Worm (Caenorhabditis elegans) whole organism, young adult: ENCODE results near the gene abhd-12.
A peak's percentile ranks its signal among the peaks of the same experiment; 100 is the strongest.

Source experiments
- D2030.7 ChIP-seq: fragments of 200-800 bp; sonication (Bioruptor generic); IDR thresholded peaks from 2 replicates; pipeline ENCODE4 v1.3.6; 2022; ENCODE audit warnings: missing genetic modification reagents, missing genetic modification characterization, missing compliant biosample characterization
- F23B12.7 ChIP-seq: sonication (generic microtip); optimal IDR thresholded peaks from 2 replicates; lab custom pipeline; 2017; ENCODE audit warnings: missing genetic modification characterization, mild to moderate bottlenecking, missing compliant biosample characterization, antibody characterized with exemption, moderate library complexity; ENCODE audit not compliant: insufficient read depth
- Y53G8AR.9 ChIP-seq: fragments of 200-800 bp; sonication (Bioruptor generic); conservative IDR thresholded peaks from 2 replicates; pipeline ENCODE4 v1.3.6; 2022; ENCODE audit warnings: missing genetic modification reagents, missing genetic modification characterization, missing compliant biosample characterization
- Y67H2A.10 ChIP-seq: fragments of 200-800 bp; sonication (Bioruptor generic); conservative IDR thresholded peaks from 2 replicates; pipeline ENCODE4 v1.3.6; 2022; ENCODE audit warnings: missing genetic modification reagents, missing genetic modification characterization, missing compliant biosample characterization
- Y95B8A.8 ChIP-seq: fragments of 200-800 bp; sonication (Bioruptor generic); IDR thresholded peaks from 2 replicates; pipeline ENCODE4 v1.3.6; 2022; ENCODE audit warnings: missing genetic modification reagents, missing genetic modification characterization, missing compliant biosample characterization
- akir-1 ChIP-seq: fragments of 200-800 bp; sonication (Bioruptor generic); optimal IDR thresholded peaks from 2 replicates; lab custom pipeline; 2018; ENCODE audit warnings: mild to moderate bottlenecking, missing genetic modification characterization, moderate library complexity, missing compliant biosample characterization
- ama-1 ChIP-seq, 3 experiments: fragments of 150-350 bp in 1 of 3; sonication (generic microtip) in 2 of 3; optimal IDR thresholded peaks; 2 replicates each; lab custom pipeline; 2014 to 2018; ENCODE audit warnings: missing biosample characterization in 2 of 3, missing genetic modification characterization in 2 of 3, missing genetic modification reagents in 2 of 3
- athp-1 ChIP-seq: sonication (generic microtip); optimal IDR thresholded peaks from 2 replicates; lab custom pipeline; 2017; ENCODE audit warnings: mild to moderate bottlenecking, missing genetic modification characterization, missing compliant biosample characterization
- attf-5 ChIP-seq: fragments of 200-800 bp; sonication (Bioruptor generic); optimal IDR thresholded peaks from 2 replicates; lab custom pipeline; 2018; ENCODE audit warnings: mild to moderate bottlenecking, missing genetic modification characterization, missing compliant biosample characterization
- attf-6 ChIP-seq: fragments of 200-800 bp; sonication (Bioruptor generic); IDR thresholded peaks from 2 replicates; pipeline ENCODE4 v1.3.6; 2022; ENCODE audit warnings: missing genetic modification reagents, missing genetic modification characterization, missing compliant biosample characterization
- cebp-1 ChIP-seq, 2 experiments: fragments of 200-800 bp in 1 of 2; sonication (Bioruptor generic) in 1 of 2; sonication (generic microtip) in 1 of 2; IDR thresholded peaks in 1 of 2; optimal IDR thresholded peaks in 1 of 2; 2 replicates each; pipeline versions ENCODE4 v1.3.6 to Lab custom; 2017 to 2022; ENCODE audit warnings: missing compliant biosample characterization in 2 of 2, missing genetic modification characterization in 2 of 2, mild to moderate bottlenecking in 1 of 2, missing genetic modification reagents in 1 of 2, moderate library complexity in 1 of 2
- ceh-79 ChIP-seq: sonication (generic microtip); optimal IDR thresholded peaks from 2 replicates; lab custom pipeline; 2017; ENCODE audit warnings: mild to moderate bottlenecking, missing genetic modification characterization, missing compliant biosample characterization
- dpl-1 ChIP-seq: fragments of 150-350 bp; optimal IDR thresholded peaks from 2 replicates; lab custom pipeline; 2014; ENCODE audit warnings: missing biosample characterization, missing genetic modification reagents, missing genetic modification characterization
- egl-44 ChIP-seq: fragments of 200-800 bp; sonication (Bioruptor generic); IDR thresholded peaks from 2 replicates; pipeline ENCODE4 v1.3.6; 2022; ENCODE audit warnings: missing genetic modification reagents, missing genetic modification characterization, missing compliant biosample characterization
- egrh-3 ChIP-seq: fragments of 200-800 bp; sonication (Bioruptor generic); IDR thresholded peaks from 2 replicates; pipeline ENCODE4 v1.3.6; 2022; ENCODE audit warnings: missing genetic modification reagents, missing genetic modification characterization, missing compliant biosample characterization
- him-1 ChIP-seq: sonication (generic microtip); optimal IDR thresholded peaks from 2 replicates; lab custom pipeline; 2016; ENCODE audit warnings: missing genotype, missing genetic modification reagents, missing genetic modification characterization, missing compliant biosample characterization
- hmg-20 ChIP-seq: fragments of 200-800 bp; sonication (Bioruptor generic); IDR thresholded peaks from 2 replicates; pipeline ENCODE4 v1.3.6; 2022; ENCODE audit warnings: missing genetic modification reagents, missing genetic modification characterization, missing compliant biosample characterization
- hsf-1 ChIP-seq: fragments of 200-800 bp; sonication (Bioruptor generic); IDR thresholded peaks from 2 replicates; pipeline ENCODE4 v1.3.6; 2022; ENCODE audit warnings: missing genetic modification reagents, missing genetic modification characterization, missing compliant biosample characterization
- lag-1 ChIP-seq: fragments of 200-800 bp; sonication (Bioruptor generic); IDR thresholded peaks from 2 replicates; pipeline ENCODE4 v1.3.6; 2022; ENCODE audit warnings: missing genetic modification reagents, missing genetic modification characterization, missing compliant biosample characterization
- lin-26 ChIP-seq: fragments of 200-800 bp; sonication (Bioruptor generic); IDR thresholded peaks from 2 replicates; pipeline ENCODE4 v1.3.6; 2022; ENCODE audit warnings: missing genetic modification reagents, missing genetic modification characterization, missing compliant biosample characterization
- lin-54 ChIP-seq: fragments of 200-800 bp; sonication (Bioruptor generic); optimal IDR thresholded peaks from 2 replicates; lab custom pipeline; 2018; ENCODE audit warnings: mild to moderate bottlenecking, missing genetic modification characterization, missing compliant biosample characterization
- lsl-1 ChIP-seq: fragments of 200-800 bp; sonication (Bioruptor generic); optimal IDR thresholded peaks from 2 replicates; lab custom pipeline; 2018; ENCODE audit warnings: mild to moderate bottlenecking, missing genetic modification characterization, moderate library complexity, missing compliant biosample characterization
- madf-6 ChIP-seq: fragments of 200-800 bp; sonication (Bioruptor generic); IDR thresholded peaks from 2 replicates; pipeline ENCODE4 v1.3.6; 2022; ENCODE audit warnings: missing genetic modification reagents, missing genetic modification characterization, missing compliant biosample characterization
- mxl-1 ChIP-seq: sonication (generic microtip); optimal IDR thresholded peaks from 2 replicates; lab custom pipeline; 2016; ENCODE audit warnings: missing genetic modification characterization, missing compliant biosample characterization
- nfyb-1 ChIP-seq: fragments of 200-800 bp; sonication (Bioruptor generic); IDR thresholded peaks from 2 replicates; pipeline ENCODE4 v1.3.6; 2022; ENCODE audit warnings: missing genetic modification reagents, missing genetic modification characterization, missing compliant biosample characterization
- nhr-80 ChIP-seq: sonication (generic microtip); optimal IDR thresholded peaks from 2 replicates; lab custom pipeline; 2016; ENCODE audit warnings: missing genetic modification characterization, missing compliant biosample characterization
- repo-1 ChIP-seq: sonication (generic microtip); optimal IDR thresholded peaks from 2 replicates; lab custom pipeline; 2017; ENCODE audit warnings: mild to moderate bottlenecking, missing genetic modification characterization, missing compliant biosample characterization
- rpc-1 ChIP-seq, 2 experiments: fragments of 150-350 bp in 1 of 2; sonication (generic microtip) in 1 of 2; optimal IDR thresholded peaks; 2 replicates each; lab custom pipeline; 2014 to 2018; ENCODE audit warnings: missing biosample characterization in 1 of 2, missing genetic modification characterization in 1 of 2, missing genetic modification reagents in 1 of 2, missing genotype in 1 of 2
- sdz-38 ChIP-seq: sonication (generic microtip); optimal IDR thresholded peaks from 2 replicates; lab custom pipeline; 2016; ENCODE audit warnings: missing genotype, missing genetic modification characterization, missing compliant biosample characterization
- sea-2 ChIP-seq: fragments of 200-800 bp; sonication (Bioruptor generic); IDR thresholded peaks from 2 replicates; pipeline ENCODE4 v1.3.6; 2022; ENCODE audit warnings: missing genetic modification characterization, missing compliant biosample characterization
- snpc-1.1 ChIP-seq: sonication (generic microtip); optimal IDR thresholded peaks from 2 replicates; lab custom pipeline; 2017; ENCODE audit warnings: missing genetic modification characterization, mild to moderate bottlenecking, missing compliant biosample characterization, antibody characterized with exemption, moderate library complexity, missing genotype, missing genetic modification reagents; ENCODE audit not compliant: insufficient read depth
- snpc-4 ChIP-seq, 5 experiments: fragments of 150-350 bp in 1 of 5; sonication (generic microtip) in 4 of 5; optimal IDR thresholded peaks; 2 replicates each; lab custom pipeline; 2014 to 2018; ENCODE audit warnings: missing genetic modification characterization in 5 of 5, missing biosample characterization in 3 of 5, antibody characterized with exemption in 2 of 5, mild to moderate bottlenecking in 2 of 5, missing compliant biosample characterization in 2 of 5, missing genotype in 2 of 5, moderate library complexity in 2 of 5, missing genetic modification reagents in 1 of 5
- xnd-1 ChIP-seq: sonication (generic microtip); optimal IDR thresholded peaks from 2 replicates; lab custom pipeline; 2016; ENCODE audit warnings: missing genotype, missing genetic modification reagents, missing genetic modification characterization, missing compliant biosample characterization
- ztf-18 ChIP-seq: sonication (generic microtip); optimal IDR thresholded peaks from 2 replicates; lab custom pipeline; 2016; ENCODE audit warnings: missing genotype, mild to moderate bottlenecking, missing genetic modification characterization, missing compliant biosample characterization
- ztf-3 ChIP-seq: fragments of 200-800 bp; sonication (Bioruptor generic); optimal IDR thresholded peaks from 2 replicates; lab custom pipeline; 2018; ENCODE audit warnings: mild to moderate bottlenecking, missing genetic modification characterization, missing compliant biosample characterization

Gene abhd-12

ce11 chrV:7983381-7984052, at the start of gene abhd-12, which contains the start of gene natb-1:
Gene abhd-12, plus strand, starts transcription at chrV:7983879.
Gene natb-1, minus strand, starts transcription at chrV:7983431.
- TF ChIP-seq xnd-1 (tag; lab: Kevin White, UChicago) = no peak
- TF ChIP-seq sdz-38 (tag; lab: Kevin White, UChicago) = no peak
- TF ChIP-seq lag-1 = no peak
- TF ChIP-seq Y95B8A.8 = no peak
- TF ChIP-seq snpc-4 (GFP tag; optimal IDR thresholded peaks at IDR 0.05; lab: Kevin White, UChicago) = no peak
- TF ChIP-seq snpc-4 (tag; optimal IDR thresholded peaks at IDR 0.05; lab: Kevin White, UChicago) = peak in 2 of 4 experiments; percentile 18 to 19
- TF ChIP-seq ztf-3 (GFP tag; lab: Kevin White, UChicago) = no peak
- TF ChIP-seq attf-5 (GFP tag; lab: Kevin White, UChicago) = peak; percentile 91
- TF ChIP-seq ama-1 (optimal IDR thresholded peaks at IDR 0.05; lab: Kevin White, UChicago) = no peak
- TF ChIP-seq ama-1 (GFP tag; optimal IDR thresholded peaks at IDR 0.05; lab: Kevin White, UChicago) = no peak
- no peak for TF ChIP-seq sea-2 (GFP tag; lab: Robert Waterston, UW)
- no peak for TF ChIP-seq Y53G8AR.9
- peak; percentile 22 for TF ChIP-seq nhr-80 (tag; lab: Kevin White, UChicago)
- no peak for TF ChIP-seq snpc-1.1 (tag; lab: Kevin White, UChicago)
- TF ChIP-seq lin-54 = peak; percentile 1
- TF ChIP-seq lsl-1 (GFP tag; lab: Kevin White, UChicago) = peak; percentile 57
- TF ChIP-seq ztf-18 (tag; lab: Kevin White, UChicago) = peak; percentile 3
- TF ChIP-seq athp-1 (tag; lab: Kevin White, UChicago) = no peak
- TF ChIP-seq cebp-1 (GFP tag; IDR thresholded peaks at IDR 0.05; lab: Robert Waterston, UW) = no peak
- peak; percentile 46 for TF ChIP-seq cebp-1 (tag; optimal IDR thresholded peaks at IDR 0.05; lab: Kevin White, UChicago)
- TF ChIP-seq F23B12.7 (tag; lab: Kevin White, UChicago) = peak; percentile 10
- TF ChIP-seq, all 124 proteins: peak for 8

ce11 chrV:7937152-7937551, 46.5 kb upstream of the abhd-12 start, which contains the start of gene srsx-3:
Gene srsx-3, minus strand, starts transcription at chrV:7937252.
- no peak for TF ChIP-seq nfyb-1
- no peak for TF ChIP-seq attf-6 (GFP tag; lab: Robert Waterston, UW)
- TF ChIP-seq egl-44 = no peak
- TF ChIP-seq dpl-1 (GFP tag; lab: Kevin White, UChicago) = no peak
- no peak for TF ChIP-seq ztf-18 (tag; lab: Kevin White, UChicago)
- TF ChIP-seq lag-1 = no peak
- no peak for TF ChIP-seq egrh-3 (GFP tag; lab: Robert Waterston, UW)
- no peak for TF ChIP-seq lin-26 (GFP tag; lab: Robert Waterston, UW)
- no peak for TF ChIP-seq Y67H2A.10 (GFP tag; lab: Robert Waterston, UW)
- no peak for TF ChIP-seq madf-6
- TF ChIP-seq mxl-1 (tag; lab: Kevin White, UChicago) = no peak
- no peak for TF ChIP-seq hmg-20
- no peak for TF ChIP-seq rpc-1 (optimal IDR thresholded peaks at IDR 0.05; lab: Kevin White, UChicago)
- TF ChIP-seq rpc-1 (tag; optimal IDR thresholded peaks at IDR 0.05; lab: Kevin White, UChicago) = no peak
- TF ChIP-seq hsf-1 = no peak
- no peak for TF ChIP-seq ceh-79
- no peak for TF ChIP-seq D2030.7 (GFP tag; lab: Robert Waterston, UW)
- TF ChIP-seq repo-1 (tag; lab: Kevin White, UChicago) = no peak

ce11 chrV:7940299-7940698, 43.4 kb upstream of the abhd-12 start, which contains the start of gene srt-53:
Gene srt-53, minus strand, starts transcription at chrV:7940399.
- no peak for TF ChIP-seq attf-6 (GFP tag; lab: Robert Waterston, UW)
- TF ChIP-seq akir-1 (GFP tag; lab: Kevin White, UChicago) = no peak
- no peak for TF ChIP-seq cebp-1 (GFP tag; IDR thresholded peaks at IDR 0.05; lab: Robert Waterston, UW)
- TF ChIP-seq cebp-1 (tag; optimal IDR thresholded peaks at IDR 0.05; lab: Kevin White, UChicago) = no peak
- no peak for TF ChIP-seq him-1 (tag; lab: Kevin White, UChicago)
- TF ChIP-seq, all 124 proteins: peak for 0
